Worm (Caenorhabditis elegans) whole organism, L4/young adult: ENCODE measurements around the gene Y62H9A.11.

ENCODE experiments used
- W03F9.2 ChIP-seq: fragments of 150-350 bp; optimal IDR thresholded peaks from 2 replicates; lab custom pipeline; 2014; ENCODE audit warnings: missing biosample characterization, missing genetic modification characterization
- dao-5 ChIP-seq: sonication (generic microtip); optimal IDR thresholded peaks from 2 replicates; lab custom pipeline; 2016; ENCODE audit warnings: missing genotype, missing genetic modification characterization, moderate library complexity, missing compliant biosample characterization
- him-1 ChIP-seq: sonication (generic microtip); optimal IDR thresholded peaks from 2 replicates; lab custom pipeline; 2016; ENCODE audit warnings: missing genotype, missing genetic modification reagents, missing genetic modification characterization, missing compliant biosample characterization

Y62H9A.11 gene

ce11 chrX:11892328-11892727, 14.8 kb downstream of the Y62H9A.11 start, which contains the start of gene Y62H9A.8:
Y62H9A.8 (minus strand) TSS chrX:11892428.
- no peak for TF ChIP-seq W03F9.2 (tag; lab: Kevin White, UChicago)
- TF ChIP-seq dao-5 (tag; lab: Kevin White, UChicago), result no peak
- TF ChIP-seq him-1 (tag; lab: Kevin White, UChicago), result no peak

DNA sequence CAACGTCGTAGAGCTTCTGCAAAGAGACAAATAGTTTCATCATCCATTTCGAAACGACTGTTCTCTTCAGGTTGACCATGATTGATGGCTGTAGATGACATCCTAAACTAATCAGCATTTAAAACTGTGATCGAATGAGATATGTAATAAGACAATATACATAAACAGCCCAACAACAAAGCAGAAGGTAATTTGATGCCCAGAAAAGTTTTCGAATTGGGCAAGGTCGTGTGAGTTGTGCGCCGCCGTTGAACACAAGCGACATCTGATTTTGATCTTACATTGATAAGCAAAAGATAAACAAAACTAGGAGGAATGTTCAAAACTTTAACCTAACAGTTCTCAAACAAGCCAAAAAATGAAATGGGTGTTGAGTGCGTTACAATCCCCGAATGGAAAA, 21.6 kb downstream of the Y62H9A.11 start, which contains the start of gene Y62H9A.7:
Y62H9A.7 (minus strand) TSS at position 101 of the 400 bp plus-strand sequence.
- TF ChIP-seq dao-5 (tag; lab: Kevin White, UChicago), result no peak
- TF ChIP-seq W03F9.2 (tag; lab: Kevin White, UChicago), result no peak
- TF ChIP-seq him-1 (tag; lab: Kevin White, UChicago), result no peak

- TF ChIP-seq W03F9.2 (tag; lab: Kevin White, UChicago), result no peak
- TF ChIP-seq dao-5 (tag; lab: Kevin White, UChicago), result no peak
- TF ChIP-seq him-1 (tag; lab: Kevin White, UChicago), result no peak
Measured at ce11 chrX:11882800-11883199, 24.4 kb downstream of the Y62H9A.11 start, which contains the start of the genes Y62H9A.5 and ule-5. Y62H9A.5 (minus strand) TSS chrX:11882900. ule-5 (plus strand) TSS chrX:11883127.

DNA sequence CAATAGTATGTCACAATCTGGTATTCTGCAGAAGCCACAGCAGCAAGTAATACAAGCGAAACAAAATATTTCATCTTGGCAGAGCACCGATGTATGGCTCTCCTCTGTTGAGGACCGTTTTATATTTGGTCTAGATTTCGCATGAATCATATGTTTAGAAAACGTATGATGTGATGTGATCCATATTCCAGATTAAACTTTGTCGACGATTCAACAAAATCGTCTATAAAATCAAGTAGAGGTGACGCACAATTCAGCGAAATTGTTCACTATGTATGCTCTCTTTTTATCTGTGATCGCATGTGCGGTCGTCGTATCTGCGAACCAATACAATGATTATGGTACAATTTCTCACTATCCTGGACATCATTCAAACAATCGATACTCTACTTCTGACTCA, 27.3 kb downstream of the Y62H9A.11 start, which contains the start of the genes Y62H9A.3 and Y62H9A.4:
Y62H9A.3 (minus strand) TSS at position 101 of the 400 bp plus-strand sequence.
Y62H9A.4 (plus strand) TSS at position 256 of the 400 bp plus-strand sequence.
- TF ChIP-seq W03F9.2 (tag; lab: Kevin White, UChicago) (no peak), him-1 (tag; lab: Kevin White, UChicago) (no peak), dao-5 (tag; lab: Kevin White, UChicago) (no peak)

- TF ChIP-seq W03F9.2 (tag; lab: Kevin White, UChicago) (no peak), dao-5 (tag; lab: Kevin White, UChicago) (no peak), him-1 (tag; lab: Kevin White, UChicago) (no peak)
Measured at ce11 chrX:11878109-11878508, 29.1 kb downstream of the Y62H9A.11 start, which contains the start of gene Y62H9A.2. Y62H9A.2 (minus strand) TSS chrX:11878209.

ce11 chrX:11875260-11875659, 31.9 kb downstream of the Y62H9A.11 start, which contains the start of gene Y62H9A.1:
Y62H9A.1 (plus strand) TSS chrX:11875541.
- no peak for TF ChIP-seq him-1 (tag; lab: Kevin White, UChicago)
- no peak for TF ChIP-seq dao-5 (tag; lab: Kevin White, UChicago)
- TF ChIP-seq W03F9.2 (tag; lab: Kevin White, UChicago), result no peak

- TF ChIP-seq W03F9.2 (tag; lab: Kevin White, UChicago) (no peak), dao-5 (tag; lab: Kevin White, UChicago) (peak; percentile 11)
Measured at ce11 chrX:11872210-11872609, 35.0 kb downstream of the Y62H9A.11 start.

DNA sequence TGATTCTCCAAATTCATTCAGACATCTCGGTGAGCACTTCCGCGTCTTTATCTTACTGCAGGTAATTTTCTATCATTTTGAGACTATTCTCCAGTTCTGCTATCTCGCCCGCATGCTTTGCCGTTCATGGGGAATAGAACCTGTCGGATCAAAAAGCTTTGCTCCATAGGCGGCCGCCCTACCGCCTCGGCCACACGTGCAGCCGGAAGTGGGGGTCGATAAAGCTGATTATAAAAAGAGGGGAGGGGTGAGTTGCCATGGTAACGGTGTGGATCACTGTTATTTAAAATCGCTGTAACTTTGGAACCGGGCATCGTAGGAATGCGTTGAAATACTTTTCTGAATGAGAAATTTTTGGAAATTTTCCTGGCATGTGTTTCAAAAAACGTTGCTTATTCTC, 36.8 kb downstream of the Y62H9A.11 start:
- TF ChIP-seq dao-5 (tag; lab: Kevin White, UChicago), result no peak
- no peak for TF ChIP-seq him-1 (tag; lab: Kevin White, UChicago)
- TF ChIP-seq W03F9.2 (tag; lab: Kevin White, UChicago), result no peak

DNA sequence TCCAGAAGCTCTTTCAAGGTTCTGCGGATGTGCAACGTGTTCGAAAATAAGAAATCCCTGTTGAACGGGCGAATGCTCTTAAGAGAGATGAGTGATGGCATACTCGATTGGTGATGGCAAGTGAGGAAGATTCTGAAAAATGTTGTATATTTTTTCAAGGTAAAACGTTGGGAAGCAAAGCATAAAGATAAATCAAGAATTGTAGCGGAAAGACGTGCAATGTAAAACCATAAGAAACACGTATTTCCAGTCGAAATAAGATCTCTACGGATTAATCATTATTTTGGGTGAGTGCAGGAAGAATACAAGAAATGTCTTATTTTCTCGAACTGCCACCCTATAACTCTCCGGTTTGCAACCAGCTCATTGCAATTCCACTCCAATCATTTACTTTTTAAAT, 37.9 kb downstream of the Y62H9A.11 start, which contains the start of gene dot-1.2:
dot-1.2 (minus strand) TSS at position 101 of the 400 bp plus-strand sequence.
- TF ChIP-seq him-1 (tag; lab: Kevin White, UChicago), result no peak
- TF ChIP-seq W03F9.2 (tag; lab: Kevin White, UChicago), result no peak
- TF ChIP-seq dao-5 (tag; lab: Kevin White, UChicago), result no peak

DNA sequence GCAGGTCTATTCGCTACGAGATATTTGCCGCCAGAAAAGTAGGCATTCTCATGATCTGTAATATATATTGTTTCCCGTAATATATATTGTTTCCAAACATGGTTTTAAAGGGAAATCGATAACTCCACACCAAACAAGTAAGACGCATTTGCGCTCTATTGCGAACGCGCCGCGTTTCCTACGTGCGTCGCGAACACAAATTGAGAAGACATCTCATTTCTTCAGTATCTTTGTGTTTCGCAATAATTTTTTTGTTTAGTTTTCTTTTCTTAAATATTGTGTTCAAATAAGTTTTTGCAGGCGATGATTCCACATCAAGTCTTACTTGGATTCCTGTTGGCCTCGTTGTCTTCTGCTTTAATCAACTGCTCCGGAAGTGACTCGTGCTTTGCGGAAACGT, 42.1 kb downstream of the Y62H9A.11 start, which contains the start of gene F54F7.6:
F54F7.6 (plus strand) TSS at position 301 of the 400 bp plus-strand sequence.
- TF ChIP-seq W03F9.2 (tag; lab: Kevin White, UChicago), result no peak
- no peak for TF ChIP-seq him-1 (tag; lab: Kevin White, UChicago)
- no peak for TF ChIP-seq dao-5 (tag; lab: Kevin White, UChicago)

DNA sequence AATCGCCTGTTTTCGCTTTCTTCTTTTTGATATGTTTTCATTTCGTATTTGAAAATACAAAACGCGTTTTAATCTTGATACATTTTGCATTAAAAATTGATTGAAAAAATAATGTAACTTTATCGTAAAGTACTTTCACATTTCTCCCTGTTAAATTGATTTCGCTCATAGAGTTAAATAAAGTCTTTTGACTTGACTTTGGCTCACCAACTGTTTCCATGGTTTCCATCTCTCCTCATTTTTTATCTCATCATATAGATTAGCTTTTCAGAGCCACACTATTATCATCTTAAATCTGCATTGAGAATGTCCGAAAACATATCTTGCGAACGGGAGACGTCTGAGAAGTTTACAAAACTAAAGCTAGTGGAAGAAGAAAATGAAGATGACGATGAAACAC, 43.9 kb downstream of the Y62H9A.11 start, which contains the start of gene F54F7.10:
F54F7.10 (plus strand) TSS at position 301 of the 400 bp plus-strand sequence.
- TF ChIP-seq W03F9.2 (tag; lab: Kevin White, UChicago) (no peak), him-1 (tag; lab: Kevin White, UChicago) (no peak), dao-5 (tag; lab: Kevin White, UChicago) (no peak)

DNA sequence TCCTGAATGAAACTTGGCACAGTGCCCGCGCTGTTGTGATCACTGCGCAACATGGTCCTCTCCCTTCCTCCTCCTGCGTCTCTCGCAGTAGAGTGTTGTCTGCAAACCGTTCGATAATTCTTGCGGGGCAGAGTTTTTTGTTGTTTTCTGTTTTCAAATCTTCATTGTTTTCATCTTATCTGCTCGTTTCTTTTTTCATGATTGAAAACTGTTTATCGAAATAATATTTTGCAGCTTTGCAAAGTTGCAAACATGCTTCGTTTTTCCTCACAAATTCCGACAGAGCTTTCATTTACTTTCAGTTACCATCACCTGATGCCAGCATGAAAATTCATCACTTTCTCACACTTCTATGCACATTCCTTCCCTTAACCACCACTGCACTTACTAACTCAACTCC, 50.0 kb downstream of the Y62H9A.11 start, which contains the start of gene mes-1:
mes-1 (plus strand) TSS at position 301 of the 400 bp plus-strand sequence.
- TF ChIP-seq dao-5 (tag; lab: Kevin White, UChicago) (no peak), him-1 (tag; lab: Kevin White, UChicago) (no peak), W03F9.2 (tag; lab: Kevin White, UChicago) (no peak)

DNA sequence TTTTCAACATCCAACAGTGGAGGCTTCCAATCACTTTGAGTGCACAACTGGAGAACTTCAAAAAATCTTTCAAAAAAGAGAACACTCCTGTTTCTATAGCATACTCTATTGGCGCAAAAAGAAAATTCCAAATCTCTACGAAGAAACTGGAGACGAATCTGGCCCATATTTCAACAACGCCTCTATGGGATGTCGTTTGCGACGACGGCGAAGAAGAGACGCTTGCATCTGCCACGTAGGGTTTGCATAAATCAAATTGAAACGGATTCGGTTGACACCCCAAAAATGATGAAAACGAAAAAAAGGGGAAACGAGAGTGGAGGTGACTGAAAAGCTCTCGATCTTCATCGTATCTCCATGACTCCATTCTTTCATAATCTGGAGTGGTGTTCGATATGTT, 50.9 kb downstream of the Y62H9A.11 start:
- TF ChIP-seq W03F9.2 (tag; lab: Kevin White, UChicago) (no peak), dao-5 (tag; lab: Kevin White, UChicago) (no peak), him-1 (tag; lab: Kevin White, UChicago) (no peak)

- no peak for TF ChIP-seq dao-5 (tag; lab: Kevin White, UChicago)
- TF ChIP-seq him-1 (tag; lab: Kevin White, UChicago), result no peak
- no peak for TF ChIP-seq W03F9.2 (tag; lab: Kevin White, UChicago)
Measured at ce11 chrX:11854903-11855302, 52.3 kb downstream of the Y62H9A.11 start, which contains the start of gene F54F7.8. F54F7.8 (minus strand) TSS chrX:11855003.
